Worm (Caenorhabditis elegans) whole organism, young adult: ENCODE measurements around the gene F23F1.5.
A peak's percentile ranks its signal among the peaks of the same experiment; 100 is the strongest.

Experiments used
- C06A6.2 ChIP-seq: fragments of 200-800 bp; sonication (Bioruptor generic); conservative IDR thresholded peaks from 2 replicates; pipeline ENCODE4 v1.3.6; 2022; ENCODE audit warnings: missing genetic modification characterization, missing compliant biosample characterization
- C17E4.6 ChIP-seq: fragments of 200-800 bp; sonication (Bioruptor generic); IDR thresholded peaks from 2 replicates; pipeline ENCODE4 v1.3.6; 2022; ENCODE audit warnings: missing genetic modification reagents, missing genetic modification characterization, missing compliant biosample characterization
- D2030.7 ChIP-seq: fragments of 200-800 bp; sonication (Bioruptor generic); IDR thresholded peaks from 2 replicates; pipeline ENCODE4 v1.3.6; 2022; ENCODE audit warnings: missing genetic modification reagents, missing genetic modification characterization, missing compliant biosample characterization
- F37B4.10 ChIP-seq: fragments of 200-800 bp; sonication (Bioruptor generic); IDR thresholded peaks from 2 replicates; pipeline ENCODE4 v1.3.6; 2022; ENCODE audit warnings: missing genetic modification characterization, missing compliant biosample characterization
- F39B2.1 ChIP-seq: fragments of 200-800 bp; sonication (Bioruptor generic); IDR thresholded peaks from 2 replicates; pipeline ENCODE4 v1.3.6; 2022; ENCODE audit warnings: missing genetic modification reagents, missing genetic modification characterization, missing compliant biosample characterization
- F49E8.2 ChIP-seq: sonication (generic microtip); optimal IDR thresholded peaks from 3 replicates; lab custom pipeline; 2017; ENCODE audit warnings: missing genetic modification characterization, mild to moderate bottlenecking, missing compliant biosample characterization, antibody characterized with exemption, moderate library complexity; ENCODE audit not compliant: insufficient read depth
- Y53G8AR.9 ChIP-seq: fragments of 200-800 bp; sonication (Bioruptor generic); conservative IDR thresholded peaks from 2 replicates; pipeline ENCODE4 v1.3.6; 2022; ENCODE audit warnings: missing genetic modification reagents, missing genetic modification characterization, missing compliant biosample characterization
- Y79H2A.3 ChIP-seq: fragments of 200-800 bp; sonication (Bioruptor generic); conservative IDR thresholded peaks from 2 replicates; pipeline ENCODE4 v1.3.6; 2022; ENCODE audit warnings: missing genetic modification reagents, missing genetic modification characterization, missing compliant biosample characterization
- Y95B8A.8 ChIP-seq: fragments of 200-800 bp; sonication (Bioruptor generic); IDR thresholded peaks from 2 replicates; pipeline ENCODE4 v1.3.6; 2022; ENCODE audit warnings: missing genetic modification reagents, missing genetic modification characterization, missing compliant biosample characterization
- akir-1 ChIP-seq: fragments of 200-800 bp; sonication (Bioruptor generic); optimal IDR thresholded peaks from 2 replicates; lab custom pipeline; 2018; ENCODE audit warnings: mild to moderate bottlenecking, missing genetic modification characterization, moderate library complexity, missing compliant biosample characterization
- ama-1 ChIP-seq, 3 experiments: fragments of 150-350 bp in 1 of 3; sonication (generic microtip) in 2 of 3; optimal IDR thresholded peaks; 2 replicates each; lab custom pipeline; 2014 to 2018; ENCODE audit warnings: missing biosample characterization in 2 of 3, missing genetic modification characterization in 2 of 3, missing genetic modification reagents in 2 of 3
- attf-5 ChIP-seq: fragments of 200-800 bp; sonication (Bioruptor generic); optimal IDR thresholded peaks from 2 replicates; lab custom pipeline; 2018; ENCODE audit warnings: mild to moderate bottlenecking, missing genetic modification characterization, missing compliant biosample characterization
- cebp-1 ChIP-seq, 2 experiments: fragments of 200-800 bp in 1 of 2; sonication (Bioruptor generic) in 1 of 2; sonication (generic microtip) in 1 of 2; IDR thresholded peaks in 1 of 2; optimal IDR thresholded peaks in 1 of 2; 2 replicates each; pipeline versions ENCODE4 v1.3.6 to Lab custom; 2017 to 2022; ENCODE audit warnings: missing compliant biosample characterization in 2 of 2, missing genetic modification characterization in 2 of 2, mild to moderate bottlenecking in 1 of 2, missing genetic modification reagents in 1 of 2, moderate library complexity in 1 of 2
- ceh-27 ChIP-seq: fragments of 200-800 bp; sonication (Bioruptor generic); optimal IDR thresholded peaks from 2 replicates; lab custom pipeline; 2018; ENCODE audit warnings: mild to moderate bottlenecking, missing genetic modification characterization, moderate library complexity, missing compliant biosample characterization
- ceh-58 ChIP-seq: fragments of 200-800 bp; sonication (Bioruptor generic); IDR thresholded peaks from 2 replicates; pipeline ENCODE4 v1.3.6; 2022; ENCODE audit warnings: missing genetic modification characterization, missing compliant biosample characterization
- chd-7 ChIP-seq: sonication (generic microtip); optimal IDR thresholded peaks from 2 replicates; lab custom pipeline; 2016; ENCODE audit warnings: mild to moderate bottlenecking, missing genetic modification characterization, moderate library complexity, missing compliant biosample characterization
- dox-1 ChIP-seq: fragments of 200-800 bp; sonication (Bioruptor generic); IDR thresholded peaks from 2 replicates; pipeline ENCODE4 v1.3.6; 2022; ENCODE audit warnings: missing genetic modification reagents, missing genetic modification characterization, missing compliant biosample characterization
- efl-1 ChIP-seq: fragments of 150-350 bp; optimal IDR thresholded peaks from 2 replicates; lab custom pipeline; 2014; ENCODE audit warnings: missing biosample characterization, missing genetic modification reagents, missing genetic modification characterization
- egl-44 ChIP-seq: fragments of 200-800 bp; sonication (Bioruptor generic); IDR thresholded peaks from 2 replicates; pipeline ENCODE4 v1.3.6; 2022; ENCODE audit warnings: missing genetic modification reagents, missing genetic modification characterization, missing compliant biosample characterization
- ekl-4 ChIP-seq: fragments of 200-800 bp; sonication (Bioruptor generic); IDR thresholded peaks from 2 replicates; pipeline ENCODE4 v1.3.6; 2022; ENCODE audit warnings: missing genetic modification reagents, missing genetic modification characterization, missing compliant biosample characterization
- him-1 ChIP-seq: sonication (generic microtip); optimal IDR thresholded peaks from 2 replicates; lab custom pipeline; 2016; ENCODE audit warnings: missing genotype, missing genetic modification reagents, missing genetic modification characterization, missing compliant biosample characterization
- hmg-1.2 ChIP-seq: fragments of 200-800 bp; sonication (Bioruptor generic); IDR thresholded peaks from 2 replicates; pipeline ENCODE4 v1.3.6; 2022; ENCODE audit warnings: missing genetic modification reagents, missing genetic modification characterization, missing compliant biosample characterization
- hmg-20 ChIP-seq: fragments of 200-800 bp; sonication (Bioruptor generic); IDR thresholded peaks from 2 replicates; pipeline ENCODE4 v1.3.6; 2022; ENCODE audit warnings: missing genetic modification reagents, missing genetic modification characterization, missing compliant biosample characterization
- lin-26 ChIP-seq: fragments of 200-800 bp; sonication (Bioruptor generic); IDR thresholded peaks from 2 replicates; pipeline ENCODE4 v1.3.6; 2022; ENCODE audit warnings: missing genetic modification reagents, missing genetic modification characterization, missing compliant biosample characterization
- madf-3 ChIP-seq: fragments of 200-800 bp; sonication (Bioruptor generic); IDR thresholded peaks from 2 replicates; pipeline ENCODE4 v1.3.6; 2022; ENCODE audit warnings: missing genetic modification reagents, missing genetic modification characterization, missing compliant biosample characterization
- madf-6 ChIP-seq: fragments of 200-800 bp; sonication (Bioruptor generic); IDR thresholded peaks from 2 replicates; pipeline ENCODE4 v1.3.6; 2022; ENCODE audit warnings: missing genetic modification reagents, missing genetic modification characterization, missing compliant biosample characterization
- mes-4 ChIP-seq: sonication (generic microtip); optimal IDR thresholded peaks from 2 replicates; lab custom pipeline; 2016; ENCODE audit warnings: missing genotype, missing genetic modification characterization, missing compliant biosample characterization
- nfya-1 ChIP-seq: sonication (generic microtip); optimal IDR thresholded peaks from 2 replicates; lab custom pipeline; 2017; ENCODE audit warnings: antibody characterized with exemption, missing compliant biosample characterization, missing genetic modification characterization, borderline replicate concordance; ENCODE audit not compliant: insufficient read depth
- nhr-179 ChIP-seq: sonication (generic microtip); optimal IDR thresholded peaks from 2 replicates; lab custom pipeline; 2016; ENCODE audit warnings: mild to moderate bottlenecking, missing genetic modification characterization, missing compliant biosample characterization
- nhr-80 ChIP-seq: sonication (generic microtip); optimal IDR thresholded peaks from 2 replicates; lab custom pipeline; 2016; ENCODE audit warnings: missing genetic modification characterization, missing compliant biosample characterization
- nhr-90 ChIP-seq: sonication (generic microtip); optimal IDR thresholded peaks from 2 replicates; lab custom pipeline; 2016; ENCODE audit warnings: missing genotype, mild to moderate bottlenecking, missing genetic modification characterization, missing compliant biosample characterization
- rec-8 ChIP-seq, 2 experiments: sonication (generic microtip); optimal IDR thresholded peaks; 2 replicates each; lab custom pipeline; 2016; ENCODE audit warnings: mild to moderate bottlenecking in 2 of 2, missing genetic modification characterization in 2 of 2, missing genetic modification reagents in 2 of 2, missing genotype in 2 of 2, missing biosample characterization in 1 of 2, missing compliant biosample characterization in 1 of 2, moderate library complexity in 1 of 2
- rpc-1 ChIP-seq, 2 experiments: fragments of 150-350 bp in 1 of 2; sonication (generic microtip) in 1 of 2; optimal IDR thresholded peaks; 2 replicates each; lab custom pipeline; 2014 to 2018; ENCODE audit warnings: missing biosample characterization in 1 of 2, missing genetic modification characterization in 1 of 2, missing genetic modification reagents in 1 of 2, missing genotype in 1 of 2
- somi-1 ChIP-seq: fragments of 200-800 bp; sonication (Bioruptor generic); optimal IDR thresholded peaks from 2 replicates; lab custom pipeline; 2018; ENCODE audit warnings: mild to moderate bottlenecking, missing genetic modification characterization, missing compliant biosample characterization
- sptf-2 ChIP-seq: fragments of 200-800 bp; sonication (Bioruptor generic); optimal IDR thresholded peaks from 2 replicates; lab custom pipeline; 2018; ENCODE audit warnings: mild to moderate bottlenecking, missing genetic modification characterization, missing compliant biosample characterization

F23F1.5 gene

ce11 chrII:67663-68062 lies 36.3 kb upstream of the F23F1.5 start (continued):
- no peak for TF ChIP-seq somi-1 (GFP tag; lab: Kevin White, UChicago)
- no peak for TF ChIP-seq ceh-58
- TF ChIP-seq lin-26 (GFP tag; lab: Robert Waterston, UW) = no peak
- no peak for TF ChIP-seq Y95B8A.8 (GFP tag; lab: Robert Waterston, UW)
- TF ChIP-seq, all 124 proteins: peak for 0

- peak; percentile 67; the same call in 1 of the 2 replicates for TF ChIP-seq lin-26 (GFP tag; lab: Robert Waterston, UW)
- peak; percentile 44; the same call in 1 of the 2 replicates for TF ChIP-seq dox-1 (GFP tag; lab: Robert Waterston, UW)
- peak; percentile 34 for TF ChIP-seq attf-5 (GFP tag; lab: Kevin White, UChicago)
- TF ChIP-seq madf-3 = 0 out of 2 replicates have a peak, but pooled peaks have one; percentile 34
- TF ChIP-seq Y53G8AR.9 = no peak
- peak; percentile 0 for TF ChIP-seq ceh-27
- peak; percentile 3 for TF ChIP-seq nhr-80 (tag; lab: Kevin White, UChicago)
- TF ChIP-seq madf-6 (GFP tag; lab: Robert Waterston, UW) = peak; percentile 39; the same call in 1 of the 2 replicates
- TF ChIP-seq hmg-1.2 = peak; percentile 71; the same call in 1 of the 2 replicates
- peak; percentile 51 for TF ChIP-seq efl-1
- TF ChIP-seq D2030.7 (GFP tag; lab: Robert Waterston, UW) = peak; percentile 47; the same call in 1 of the 2 replicates
- no peak for TF ChIP-seq F37B4.10
- TF ChIP-seq F49E8.2 = no peak
- TF ChIP-seq cebp-1 (GFP tag; IDR thresholded peaks at IDR 0.05; lab: Robert Waterston, UW) = no peak
- peak; percentile 38 for TF ChIP-seq cebp-1 (tag; optimal IDR thresholded peaks at IDR 0.05; lab: Kevin White, UChicago)
- no peak for TF ChIP-seq C06A6.2 (GFP tag; lab: Robert Waterston, UW)
- TF ChIP-seq, all 124 proteins: peak for 11
Measured at ce11 chrII:66322-66721, 34.9 kb upstream of the F23F1.5 start.

ce11 chrII:65484-65883 lies 34.1 kb upstream of the F23F1.5 start:
- no peak for TF ChIP-seq egl-44
- TF ChIP-seq chd-7 (tag; lab: Kevin White, UChicago) = no peak
- no peak for TF ChIP-seq nhr-179 (tag; lab: Kevin White, UChicago)
- no peak for TF ChIP-seq rpc-1 (optimal IDR thresholded peaks at IDR 0.05; lab: Kevin White, UChicago)
- no peak for TF ChIP-seq rpc-1 (tag; optimal IDR thresholded peaks at IDR 0.05; lab: Kevin White, UChicago)
- peak; percentile 61 for TF ChIP-seq nhr-80 (tag; lab: Kevin White, UChicago)
- TF ChIP-seq akir-1 = no peak
- no peak for TF ChIP-seq hmg-20

ce11 chrII:61013-61412 lies 29.6 kb upstream of the F23F1.5 start, which contains the start of gene C23H3.2:
Gene C23H3.2, plus strand, starts transcription at chrII:61313.
- no peak for TF ChIP-seq C17E4.6 (GFP tag; lab: Robert Waterston, UW)
- TF ChIP-seq F39B2.1 (GFP tag; lab: Robert Waterston, UW) = no peak
- TF ChIP-seq ama-1 (optimal IDR thresholded peaks at IDR 0.05; lab: Kevin White, UChicago) = no peak
- no peak for TF ChIP-seq ama-1 (GFP tag; optimal IDR thresholded peaks at IDR 0.05; lab: Kevin White, UChicago)
- TF ChIP-seq mes-4 (tag; lab: Kevin White, UChicago) = no peak
- TF ChIP-seq Y95B8A.8 (GFP tag; lab: Robert Waterston, UW) = no peak
- no peak for TF ChIP-seq Y53G8AR.9
- no peak for TF ChIP-seq ekl-4 (GFP tag; lab: Robert Waterston, UW)
- no peak for TF ChIP-seq sptf-2 (GFP tag; lab: Kevin White, UChicago)
- no peak for TF ChIP-seq nfya-1
- no peak for TF ChIP-seq him-1 (tag; lab: Kevin White, UChicago)
- no peak for TF ChIP-seq Y79H2A.3
- TF ChIP-seq nhr-90 = no peak
- no peak for TF ChIP-seq rec-8 (tag; optimal IDR thresholded peaks at IDR 0.05; lab: Kevin White, UChicago)
- TF ChIP-seq hmg-20 = no peak
- TF ChIP-seq rpc-1 (optimal IDR thresholded peaks at IDR 0.05; lab: Kevin White, UChicago) = no peak
- no peak for TF ChIP-seq rpc-1 (tag; optimal IDR thresholded peaks at IDR 0.05; lab: Kevin White, UChicago)
